Fruit fly (Drosophila melanogaster): ENCODE measurements around the gene capu.

The capu gene

dm6 chr2L:3853507-3854030, 49.1 kb downstream of the capu start (continued):
- TF ChIP-seq Hr39 (GFP tag; optimal IDR thresholded peaks at IDR 0.05) = no peak
- peak; percentile 26 for TF ChIP-seq CG6808 (GFP tag; optimal IDR thresholded peaks at IDR 0.05)
- no peak for TF ChIP-seq salr (GFP tag; optimal IDR thresholded peaks at IDR 0.05)
- no peak for TF ChIP-seq Gug (GFP tag; IDR thresholded peaks at IDR 0.05)
- no peak for TF ChIP-seq OdsH (GFP tag; optimal IDR thresholded peaks at IDR 0.05)
- TF ChIP-seq eg (GFP tag; IDR thresholded peaks at IDR 0.05) = no peak; the same call in 2 of the 3 replicates
- TF ChIP-seq achi (GFP tag; optimal IDR thresholded peaks at IDR 0.05) = peak; percentile 6
- TF ChIP-seq esn (GFP tag; optimal IDR thresholded peaks at IDR 0.05) = peak; percentile 2
- TF ChIP-seq CG31627 (GFP tag; optimal IDR thresholded peaks at IDR 0.05) = no peak
- TF ChIP-seq acj6 (GFP tag; optimal IDR thresholded peaks at IDR 0.05) = peak; percentile 16
- TF ChIP-seq CG10669 (GFP tag; optimal IDR thresholded peaks at IDR 0.05) = peak; percentile 2
- TF ChIP-seq CG15336 (GFP tag; IDR thresholded peaks at IDR 0.05) = no peak
- no peak for TF ChIP-seq fd85E (GFP tag; optimal IDR thresholded peaks at IDR 0.05)
- TF ChIP-seq Lpt (GFP tag; optimal IDR thresholded peaks at IDR 0.05) = no peak
- TF ChIP-seq CG3032 (tag; optimal IDR thresholded peaks at IDR 0.05) = peak; percentile 25

DNA sequence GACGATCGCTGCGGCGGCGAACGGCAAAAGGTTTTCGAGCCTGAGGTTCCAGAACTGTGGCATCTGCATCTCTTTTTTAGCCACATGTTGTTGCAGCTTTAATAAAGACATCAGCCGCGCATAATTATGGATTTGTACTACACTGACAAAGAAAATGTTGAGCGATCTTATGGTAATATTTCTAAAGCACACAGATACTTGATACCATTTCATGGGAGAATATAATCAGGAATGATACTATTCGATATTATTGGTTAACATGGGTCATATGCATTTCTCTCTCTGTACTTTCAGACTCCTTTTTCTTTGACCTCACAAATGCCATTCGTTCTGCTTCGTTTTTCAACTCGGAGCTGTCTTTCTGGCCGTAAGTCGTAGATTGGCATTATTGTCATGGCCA, 50.5 kb downstream of the capu start:
- TF ChIP-seq Eip93F (GFP tag; optimal IDR thresholded peaks at IDR 0.05) (no peak), Ets96B (tag; optimal IDR thresholded peaks at IDR 0.05) (peak; percentile 13), Hr39 (GFP tag; optimal IDR thresholded peaks at IDR 0.05) (peak; percentile 3), Sox14 (GFP tag; optimal IDR thresholded peaks at IDR 0.05) (no peak), CG32006 (GFP tag; optimal IDR thresholded peaks at IDR 0.05) (no peak), CG11762 (GFP tag; optimal IDR thresholded peaks at IDR 0.05; ENCODE audit: insufficient read depth) (no peak), CG8119 (GFP tag; IDR thresholded peaks at IDR 0.05) (no peak), cyc (GFP tag; optimal IDR thresholded peaks at IDR 0.05) (peak; percentile 33), fd85E (GFP tag; optimal IDR thresholded peaks at IDR 0.05) (no peak), CG6854 (GFP tag; optimal IDR thresholded peaks at IDR 0.05) (no peak), Smox (GFP tag; optimal IDR thresholded peaks at IDR 0.05) (no peak), acj6 (GFP tag; optimal IDR thresholded peaks at IDR 0.05) (no peak), Sox102F (GFP tag; optimal IDR thresholded peaks at IDR 0.05) (peak; percentile 20), achi (GFP tag; optimal IDR thresholded peaks at IDR 0.05) (no peak), svp (GFP tag) (peak; percentile 64), Blimp-1 (GFP tag; optimal IDR thresholded peaks at IDR 0.05) (no peak), CG8319 (GFP tag; optimal IDR thresholded peaks at IDR 0.05) (no peak), CG10631 (GFP tag; optimal IDR thresholded peaks at IDR 0.05) (peak; percentile 25), Sox15 (GFP tag; optimal IDR thresholded peaks at IDR 0.05) (no peak), Gug (GFP tag; IDR thresholded peaks at IDR 0.05) (no peak), fd59A (GFP tag; optimal IDR thresholded peaks at IDR 0.05) (peak; percentile 6), dac (GFP tag; optimal IDR thresholded peaks at IDR 0.05) (no peak), Lpt (GFP tag; optimal IDR thresholded peaks at IDR 0.05) (no peak), Eip75B (GFP tag; optimal IDR thresholded peaks at IDR 0.05) (no peak), CG15336 (GFP tag; IDR thresholded peaks at IDR 0.05) (no peak), CG3032 (tag; optimal IDR thresholded peaks at IDR 0.05) (peak; percentile 24), CG11294 (GFP tag; IDR thresholded peaks at IDR 0.05) (no peak), CG8632 (GFP tag; optimal IDR thresholded peaks at IDR 0.05) (no peak), CG31627 (GFP tag; optimal IDR thresholded peaks at IDR 0.05) (no peak), CG4318 (GFP tag; optimal IDR thresholded peaks at IDR 0.05) (no peak), eg (GFP tag; IDR thresholded peaks at IDR 0.05) (no peak), CG10669 (GFP tag; optimal IDR thresholded peaks at IDR 0.05) (peak; percentile 5), OdsH (GFP tag; optimal IDR thresholded peaks at IDR 0.05) (no peak), net (GFP tag; optimal IDR thresholded peaks at IDR 0.05) (no peak), Hr38 (GFP tag; optimal IDR thresholded peaks at IDR 0.05) (no peak), esn (GFP tag; optimal IDR thresholded peaks at IDR 0.05) (peak; percentile 38), vri (GFP tag; optimal IDR thresholded peaks at IDR 0.05) (no peak), CG6276 (GFP tag; optimal IDR thresholded peaks at IDR 0.05) (no peak), Ets21C (GFP tag; optimal IDR thresholded peaks at IDR 0.05) (no peak), CG6792 (GFP tag; optimal IDR thresholded peaks at IDR 0.05) (no peak), lz (GFP tag; optimal IDR thresholded peaks at IDR 0.05) (peak; percentile 19), dsx (GFP tag; optimal IDR thresholded peaks at IDR 0.05; ENCODE audit: poor library complexity, severe bottlenecking) (no peak), CG7368 (GFP tag; optimal IDR thresholded peaks at IDR 0.05) (no peak), Met (GFP tag; optimal IDR thresholded peaks at IDR 0.05) (peak; percentile 32), CG16779 (tag; optimal IDR thresholded peaks at IDR 0.05) (no peak), CG6163 (GFP tag; IDR thresholded peaks at IDR 0.05) (0 out of 3 replicates have a peak, but pooled peaks have one; percentile 13)
